Worm (Caenorhabditis elegans) whole organism, young adult: ENCODE data around the gene srx-59.

ENCODE experiments used
- B0261.1 ChIP-seq: sonication (generic microtip); optimal IDR thresholded peaks from 2 replicates; lab custom pipeline; 2016; ENCODE audit warnings: mild to moderate bottlenecking, missing genetic modification characterization, moderate library complexity, missing compliant biosample characterization
- F37B4.10 ChIP-seq: fragments of 200-800 bp; sonication (Bioruptor generic); IDR thresholded peaks from 2 replicates; pipeline ENCODE4 v1.3.6; 2022; ENCODE audit warnings: missing genetic modification characterization, missing compliant biosample characterization
- K11D2.4 ChIP-seq: fragments of 200-800 bp; sonication (Bioruptor generic); IDR thresholded peaks from 2 replicates; pipeline ENCODE4 v1.3.6; 2022; ENCODE audit warnings: missing genetic modification reagents, missing genetic modification characterization, missing compliant biosample characterization
- T07F8.4 ChIP-seq: sonication (generic microtip); optimal IDR thresholded peaks from 2 replicates; lab custom pipeline; 2016; ENCODE audit warnings: mild to moderate bottlenecking, missing genetic modification characterization, moderate library complexity, missing compliant biosample characterization
- Y56A3A.18 ChIP-seq: fragments of 200-800 bp; sonication (Bioruptor generic); IDR thresholded peaks from 2 replicates; pipeline ENCODE4 v1.3.6; 2022; ENCODE audit warnings: missing genetic modification reagents, missing genetic modification characterization, missing compliant biosample characterization
- atf-7 ChIP-seq: sonication (generic microtip); optimal IDR thresholded peaks from 2 replicates; lab custom pipeline; 2017; ENCODE audit warnings: mild to moderate bottlenecking, missing genetic modification characterization, missing compliant biosample characterization
- attf-5 ChIP-seq: fragments of 200-800 bp; sonication (Bioruptor generic); optimal IDR thresholded peaks from 2 replicates; lab custom pipeline; 2018; ENCODE audit warnings: mild to moderate bottlenecking, missing genetic modification characterization, missing compliant biosample characterization
- ccch-3 ChIP-seq: fragments of 200-800 bp; sonication (Bioruptor generic); optimal IDR thresholded peaks from 2 replicates; lab custom pipeline; 2018; ENCODE audit warnings: mild to moderate bottlenecking, missing genetic modification characterization, missing compliant biosample characterization
- cebp-1 ChIP-seq, 2 experiments: fragments of 200-800 bp in 1 of 2; sonication (Bioruptor generic) in 1 of 2; sonication (generic microtip) in 1 of 2; IDR thresholded peaks in 1 of 2; optimal IDR thresholded peaks in 1 of 2; 2 replicates each; pipeline versions ENCODE4 v1.3.6 to Lab custom; 2017 to 2022; ENCODE audit warnings: missing compliant biosample characterization in 2 of 2, missing genetic modification characterization in 2 of 2, mild to moderate bottlenecking in 1 of 2, missing genetic modification reagents in 1 of 2, moderate library complexity in 1 of 2
- cebp-2 ChIP-seq: fragments of 200-800 bp; sonication (Bioruptor generic); IDR thresholded peaks from 2 replicates; pipeline ENCODE4 v1.3.6; 2022; ENCODE audit warnings: missing genetic modification characterization, missing compliant biosample characterization
- ceh-100 ChIP-seq: fragments of 200-800 bp; sonication (Bioruptor generic); IDR thresholded peaks from 2 replicates; pipeline ENCODE4 v1.3.6; 2022; ENCODE audit warnings: missing genetic modification reagents, missing genetic modification characterization, missing compliant biosample characterization
- die-1 ChIP-seq: sonication (generic microtip); optimal IDR thresholded peaks from 2 replicates; lab custom pipeline; 2016; ENCODE audit warnings: missing genotype, mild to moderate bottlenecking, missing genetic modification characterization, missing compliant biosample characterization
- dpff-1 ChIP-seq: sonication (generic microtip); optimal IDR thresholded peaks from 2 replicates; lab custom pipeline; 2017; ENCODE audit warnings: mild to moderate bottlenecking, missing genetic modification characterization, missing compliant biosample characterization
- egrh-3 ChIP-seq: fragments of 200-800 bp; sonication (Bioruptor generic); IDR thresholded peaks from 2 replicates; pipeline ENCODE4 v1.3.6; 2022; ENCODE audit warnings: missing genetic modification reagents, missing genetic modification characterization, missing compliant biosample characterization
- ets-4 ChIP-seq: fragments of 200-800 bp; sonication (Bioruptor generic); optimal IDR thresholded peaks from 2 replicates; lab custom pipeline; 2018; ENCODE audit warnings: mild to moderate bottlenecking, missing genetic modification characterization, missing compliant biosample characterization
- hmg-1.2 ChIP-seq: fragments of 200-800 bp; sonication (Bioruptor generic); IDR thresholded peaks from 2 replicates; pipeline ENCODE4 v1.3.6; 2022; ENCODE audit warnings: missing genetic modification reagents, missing genetic modification characterization, missing compliant biosample characterization
- lin-26 ChIP-seq: fragments of 200-800 bp; sonication (Bioruptor generic); IDR thresholded peaks from 2 replicates; pipeline ENCODE4 v1.3.6; 2022; ENCODE audit warnings: missing genetic modification reagents, missing genetic modification characterization, missing compliant biosample characterization
- lin-40 ChIP-seq: sonication (generic microtip); optimal IDR thresholded peaks from 2 replicates; lab custom pipeline; 2016; ENCODE audit warnings: missing genetic modification characterization, mild to moderate bottlenecking, missing compliant biosample characterization, missing genotype, missing genetic modification reagents
- mcd-1 ChIP-seq: fragments of 200-800 bp; sonication (Bioruptor generic); IDR thresholded peaks from 2 replicates; pipeline ENCODE4 v1.3.6; 2022; ENCODE audit warnings: missing genetic modification reagents, missing genetic modification characterization, missing compliant biosample characterization
- nfyb-1 ChIP-seq: fragments of 200-800 bp; sonication (Bioruptor generic); IDR thresholded peaks from 2 replicates; pipeline ENCODE4 v1.3.6; 2022; ENCODE audit warnings: missing genetic modification reagents, missing genetic modification characterization, missing compliant biosample characterization
- nhr-179 ChIP-seq: sonication (generic microtip); optimal IDR thresholded peaks from 2 replicates; lab custom pipeline; 2016; ENCODE audit warnings: mild to moderate bottlenecking, missing genetic modification characterization, missing compliant biosample characterization
- nhr-80 ChIP-seq: sonication (generic microtip); optimal IDR thresholded peaks from 2 replicates; lab custom pipeline; 2016; ENCODE audit warnings: missing genetic modification characterization, missing compliant biosample characterization
- pha-4 ChIP-seq: fragments of 150-350 bp; sonication (generic microtip); optimal IDR thresholded peaks from 2 replicates; lab custom pipeline; 2014; ENCODE audit warnings: missing biosample characterization, missing genetic modification reagents, missing genetic modification characterization
- rpc-1 ChIP-seq, 2 experiments: fragments of 150-350 bp in 1 of 2; sonication (generic microtip) in 1 of 2; optimal IDR thresholded peaks; 2 replicates each; lab custom pipeline; 2014 to 2018; ENCODE audit warnings: missing biosample characterization in 1 of 2, missing genetic modification characterization in 1 of 2, missing genetic modification reagents in 1 of 2, missing genotype in 1 of 2
- snpc-1.3 ChIP-seq: sonication (generic microtip); optimal IDR thresholded peaks from 2 replicates; lab custom pipeline; 2017; ENCODE audit warnings: missing genetic modification characterization, mild to moderate bottlenecking, missing compliant biosample characterization, antibody characterized with exemption, moderate library complexity, missing genotype, missing genetic modification reagents; ENCODE audit not compliant: insufficient read depth
- somi-1 ChIP-seq: fragments of 200-800 bp; sonication (Bioruptor generic); optimal IDR thresholded peaks from 2 replicates; lab custom pipeline; 2018; ENCODE audit warnings: mild to moderate bottlenecking, missing genetic modification characterization, missing compliant biosample characterization
- tbp1 ChIP-seq: fragments of 200-800 bp; sonication (Bioruptor generic); optimal IDR thresholded peaks from 2 replicates; lab custom pipeline; 2018; ENCODE audit warnings: mild to moderate bottlenecking, missing genetic modification characterization, missing compliant biosample characterization
- tbx-9 ChIP-seq: sonication (generic microtip); optimal IDR thresholded peaks from 2 replicates; lab custom pipeline; 2016; ENCODE audit warnings: borderline replicate concordance, missing genetic modification characterization, inconsistent platforms, missing compliant biosample characterization
- zfh-2 ChIP-seq: fragments of 200-800 bp; sonication (Bioruptor generic); conservative IDR thresholded peaks from 2 replicates; pipeline ENCODE4 v1.3.6; 2022; ENCODE audit warnings: missing genetic modification reagents, missing genetic modification characterization, missing compliant biosample characterization
- ztf-26 ChIP-seq: sonication (generic microtip); optimal IDR thresholded peaks from 2 replicates; lab custom pipeline; 2017; ENCODE audit warnings: missing genetic modification characterization, missing compliant biosample characterization

srx-59 gene

ce11 chrV:6987673-6988072 is 16.0 kb downstream of the srx-59 start, which contains the start of gene nhr-139:
Gene nhr-139, minus strand, starts transcription at chrV:6987773.
- TF ChIP-seq egrh-3 (GFP tag; lab: Robert Waterston, UW) (no peak), nfyb-1 (GFP tag; lab: Robert Waterston, UW) (no peak), ceh-100 (no peak), mcd-1 (GFP tag; lab: Robert Waterston, UW) (no peak), tbp1 (GFP tag; lab: Kevin White, UChicago) (no peak), T07F8.4 (tag; lab: Kevin White, UChicago) (no peak), nhr-179 (tag; lab: Kevin White, UChicago) (no peak), ets-4 (GFP tag; lab: Kevin White, UChicago) (no peak), Y56A3A.18 (no peak), F37B4.10 (GFP tag; lab: Robert Waterston, UW) (no peak), pha-4 (tag; lab: Kevin White, UChicago) (no peak)
- TF ChIP-seq, all 124 proteins: peak for 0

DNA sequence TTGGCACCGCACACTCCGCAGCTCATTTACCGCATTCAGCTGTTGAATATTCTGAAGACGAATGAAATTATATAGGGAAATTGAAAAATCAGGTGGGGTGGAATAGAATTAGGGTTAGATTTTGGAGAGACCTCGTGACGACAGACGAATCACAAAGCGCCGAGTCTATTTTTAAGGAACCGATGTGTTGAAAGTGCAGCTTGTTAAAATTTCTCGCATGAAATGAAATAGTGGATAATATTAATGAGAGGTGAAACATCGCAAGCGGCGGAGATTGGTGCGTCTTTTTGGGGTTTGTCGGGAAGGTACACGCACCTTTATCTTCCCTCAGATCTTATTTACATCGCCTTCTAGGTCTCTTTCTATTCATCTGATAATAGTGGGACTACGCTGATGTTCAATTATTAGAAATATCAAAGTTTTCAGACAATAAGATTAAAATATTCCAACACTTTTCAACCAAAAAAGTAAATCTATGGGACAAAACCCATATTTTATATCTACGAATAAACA is 18.0 kb downstream of the srx-59 start, which contains the start of gene nhr-140:
Gene nhr-140, minus strand, starts transcription at position 51 of the 513 bp plus-strand sequence.
- TF ChIP-seq lin-26 (GFP tag; lab: Robert Waterston, UW) (no peak), tbx-9 (tag; lab: Kevin White, UChicago) (no peak), rpc-1 (optimal IDR thresholded peaks at IDR 0.05; lab: Kevin White, UChicago) (no peak), rpc-1 (tag; optimal IDR thresholded peaks at IDR 0.05; lab: Kevin White, UChicago) (no peak), ccch-3 (GFP tag; lab: Kevin White, UChicago) (no peak), hmg-1.2 (GFP tag; lab: Robert Waterston, UW) (no peak), snpc-1.3 (tag; lab: Kevin White, UChicago) (no peak)

DNA sequence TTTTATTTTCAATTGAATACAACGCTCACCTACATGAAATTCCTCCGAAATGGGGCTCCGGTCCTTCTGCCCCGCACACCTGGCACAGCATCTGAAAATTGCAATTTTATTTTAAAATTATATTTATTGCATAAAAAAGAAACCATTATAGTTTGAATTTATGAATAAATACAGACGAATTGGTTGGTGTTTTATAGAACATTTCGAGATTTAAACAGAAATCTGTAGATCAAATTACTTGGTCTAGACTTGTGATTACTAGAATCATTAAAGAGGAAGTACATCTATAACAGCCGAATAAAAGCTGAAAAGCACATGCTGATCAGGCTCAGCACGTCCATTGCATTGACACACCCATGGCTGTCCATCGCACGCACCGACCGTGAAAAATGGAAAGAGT is 20.1 kb downstream of the srx-59 start, which contains the start of gene nhr-162:
Gene nhr-162, minus strand, starts transcription at position 101 of the 400 bp plus-strand sequence.
- TF ChIP-seq cebp-2 (GFP tag; lab: Robert Waterston, UW): no peak

DNA sequence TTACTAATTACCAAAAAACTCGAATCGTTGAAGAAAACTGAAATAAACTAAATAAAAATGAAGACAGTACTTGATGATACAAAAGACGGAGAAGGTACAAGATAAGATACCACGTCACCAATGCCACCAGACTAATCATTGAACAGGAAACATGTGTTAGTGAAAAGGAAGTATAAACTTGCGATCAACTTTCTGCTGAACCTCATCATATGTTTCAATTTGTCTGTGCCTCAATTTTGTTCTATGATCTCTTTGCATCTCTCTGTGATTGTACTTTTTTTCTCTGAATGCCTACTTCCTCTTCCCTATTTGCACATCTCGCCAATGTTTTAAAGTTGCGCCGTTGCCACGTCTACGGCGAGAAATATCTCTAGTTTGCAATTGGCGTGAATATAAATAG is 22.3 kb downstream of the srx-59 start:
- TF ChIP-seq nhr-80 (peak; percentile 66), K11D2.4 (GFP tag; lab: Robert Waterston, UW) (no peak), hmg-1.2 (GFP tag; lab: Robert Waterston, UW) (peak; percentile 44; the same call in 1 of the 2 replicates), attf-5 (GFP tag; lab: Kevin White, UChicago) (peak; percentile 22), die-1 (peak; percentile 8), cebp-1 (GFP tag; IDR thresholded peaks at IDR 0.05; lab: Robert Waterston, UW) (no peak), cebp-1 (tag; optimal IDR thresholded peaks at IDR 0.05; lab: Kevin White, UChicago) (peak; percentile 41), atf-7 (tag; lab: Kevin White, UChicago) (peak; percentile 58), nfyb-1 (GFP tag; lab: Robert Waterston, UW) (0 out of 2 replicates have a peak, but pooled peaks have one; percentile 46), ztf-26 (tag; lab: Kevin White, UChicago) (peak; percentile 52), lin-40 (peak; percentile 68), zfh-2 (GFP tag; lab: Robert Waterston, UW) (no peak), somi-1 (GFP tag; lab: Kevin White, UChicago) (peak; percentile 69), B0261.1 (no peak)

DNA sequence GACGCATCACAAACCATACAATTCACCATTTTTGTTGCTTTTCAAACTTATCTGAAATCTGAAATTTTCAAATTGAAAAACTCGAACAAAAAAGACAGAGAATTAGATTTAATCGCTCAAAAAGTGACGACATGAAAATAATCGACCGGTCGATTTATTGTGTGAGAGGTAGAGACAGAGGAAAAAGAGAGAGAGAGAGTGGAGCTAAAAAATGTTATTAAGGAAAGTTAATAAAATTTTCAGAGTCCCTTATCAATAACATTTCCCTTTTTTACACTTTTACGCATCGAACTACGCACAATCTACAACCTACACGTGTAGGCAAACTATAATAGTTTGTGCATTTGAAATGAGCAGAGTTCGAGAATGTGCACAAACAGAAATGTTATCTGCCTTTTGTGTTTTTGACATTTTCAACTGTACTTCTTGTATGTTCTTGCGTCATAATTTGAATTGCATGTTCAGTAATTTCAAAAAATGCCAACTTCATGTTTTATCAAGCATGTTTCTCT is 25.4 kb downstream of the srx-59 start, which contains the start of gene nhr-107:
Gene nhr-107, minus strand, starts transcription at position 51 of the 512 bp plus-strand sequence.
- no peak for TF ChIP-seq dpff-1 (tag; lab: Kevin White, UChicago)
- peak; percentile 3 for TF ChIP-seq nhr-80
